Worm (Caenorhabditis elegans): ENCODE measurements around the gene Y105C5B.5.
A peak's percentile ranks its signal among the peaks of the same experiment; 100 is the strongest.

Gene Y105C5B.5

ce11 chrIV:15880114-15880513 lies 20.9 kb downstream of the Y105C5B.5 start:
- no peak for TF ChIP-seq ttx-3 (tag; optimal IDR thresholded peaks at IDR 0.05)
- no peak for TF ChIP-seq npax-4 (tag; optimal IDR thresholded peaks at IDR 0.05)
- no peak for TF ChIP-seq ceh-48 (tag; optimal IDR thresholded peaks at IDR 0.05)
- TF ChIP-seq ceh-14 (tag; optimal IDR thresholded peaks at IDR 0.05): no peak
- no peak for TF ChIP-seq unc-86 (tag; optimal IDR thresholded peaks at IDR 0.05)
- TF ChIP-seq che-1 (tag; optimal IDR thresholded peaks at IDR 0.05): no peak
- TF ChIP-seq lim-6 (tag; optimal IDR thresholded peaks at IDR 0.05): no peak
- no peak for TF ChIP-seq sdc-2 (tag; optimal IDR thresholded peaks at IDR 0.05)
- TF ChIP-seq fax-1 (tag; optimal IDR thresholded peaks at IDR 0.05): no peak
- no peak for TF ChIP-seq hlh-6 (tag; optimal IDR thresholded peaks at IDR 0.05)
- TF ChIP-seq dve-1 (tag; optimal IDR thresholded peaks at IDR 0.05): no peak
- no peak for TF ChIP-seq pros-1 (tag; optimal IDR thresholded peaks at IDR 0.05)

ce11 chrIV:15878262-15878661 lies 22.8 kb downstream of the Y105C5B.5 start:
- TF ChIP-seq eyg-1 (tag; optimal IDR thresholded peaks at IDR 0.05): no peak
- no peak for TF ChIP-seq C08G9.2 (tag; optimal IDR thresholded peaks at IDR 0.05)
- TF ChIP-seq sox-2 (GFP tag; IDR thresholded peaks at IDR 0.05): no peak
- TF ChIP-seq ceh-24 (tag; optimal IDR thresholded peaks at IDR 0.05): no peak
- no peak for TF ChIP-seq pqm-1 (tag; optimal IDR thresholded peaks at IDR 0.05)
- no peak for TF ChIP-seq lin-11 (tag; optimal IDR thresholded peaks at IDR 0.05)
- no peak for TF ChIP-seq tbx-7 (tag; optimal IDR thresholded peaks at IDR 0.05)
- TF ChIP-seq nfya-1 (tag; optimal IDR thresholded peaks at IDR 0.05): peak; percentile 55

DNA sequence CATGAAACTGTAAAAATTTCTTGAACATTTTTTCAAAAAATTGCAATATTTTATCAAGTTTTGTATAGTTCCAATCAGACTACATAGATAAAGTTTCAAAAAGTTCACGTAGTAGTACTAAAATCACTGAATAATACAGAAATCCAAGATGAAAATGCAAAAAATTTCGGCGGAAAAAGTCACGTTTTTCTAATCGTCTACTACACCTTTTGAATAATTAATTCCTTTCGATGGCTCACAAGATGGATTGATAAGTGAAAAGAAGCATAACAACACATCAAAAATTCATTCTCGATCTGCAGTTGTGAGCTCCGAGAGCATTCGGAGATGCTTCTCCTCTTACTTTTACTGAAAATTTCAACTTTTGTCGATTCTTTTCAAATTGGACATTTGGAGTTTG lies 28.4 kb downstream of the Y105C5B.5 start, which contains the start of gene gcy-25:
Gene gcy-25, plus strand, starts transcription at position 301 of the 400 bp plus-strand sequence.
- TF ChIP-seq ama-1 (optimal IDR thresholded peaks at IDR 0.05) (no peak), gmeb-2 (tag; optimal IDR thresholded peaks at IDR 0.05) (no peak), ahr-1 (tag; optimal IDR thresholded peaks at IDR 0.05) (no peak), fax-1 (tag; optimal IDR thresholded peaks at IDR 0.05) (no peak)

DNA sequence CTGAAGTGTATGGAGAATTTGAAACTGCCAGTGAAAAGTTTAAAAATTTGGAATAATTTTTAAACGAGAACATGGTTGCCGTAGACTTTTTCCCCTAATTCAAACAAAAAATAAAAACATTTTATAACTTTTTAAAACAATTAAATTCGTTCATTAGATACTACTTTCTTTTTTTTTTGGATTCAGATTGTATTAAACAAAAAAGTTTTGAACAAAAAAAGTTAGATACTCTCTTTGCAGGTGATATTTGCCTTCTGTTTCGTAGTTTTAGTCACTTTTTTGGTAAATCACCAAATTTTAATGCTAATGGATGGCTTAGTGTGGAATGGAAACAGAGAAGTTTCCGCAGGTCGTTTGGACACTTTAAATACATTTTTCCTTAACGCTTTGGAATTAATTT lies 30.7 kb downstream of the Y105C5B.5 start, which contains the start of gene Y105C5B.1:
Gene Y105C5B.1, plus strand, starts transcription at position 301 of the 400 bp plus-strand sequence.
- no peak for TF ChIP-seq K09A11.1 (tag; optimal IDR thresholded peaks at IDR 0.05; ENCODE audit: insufficient read depth)
- TF ChIP-seq unc-86 (tag; optimal IDR thresholded peaks at IDR 0.05): no peak
- no peak for TF ChIP-seq ahr-1 (tag; optimal IDR thresholded peaks at IDR 0.05)
- no peak for TF ChIP-seq lim-6 (tag; optimal IDR thresholded peaks at IDR 0.05)
- no peak for TF ChIP-seq hlh-6 (tag; optimal IDR thresholded peaks at IDR 0.05)
- no peak for TF ChIP-seq fax-1 (tag; optimal IDR thresholded peaks at IDR 0.05)
- no peak for TF ChIP-seq ref-2 (tag; optimal IDR thresholded peaks at IDR 0.05)

DNA sequence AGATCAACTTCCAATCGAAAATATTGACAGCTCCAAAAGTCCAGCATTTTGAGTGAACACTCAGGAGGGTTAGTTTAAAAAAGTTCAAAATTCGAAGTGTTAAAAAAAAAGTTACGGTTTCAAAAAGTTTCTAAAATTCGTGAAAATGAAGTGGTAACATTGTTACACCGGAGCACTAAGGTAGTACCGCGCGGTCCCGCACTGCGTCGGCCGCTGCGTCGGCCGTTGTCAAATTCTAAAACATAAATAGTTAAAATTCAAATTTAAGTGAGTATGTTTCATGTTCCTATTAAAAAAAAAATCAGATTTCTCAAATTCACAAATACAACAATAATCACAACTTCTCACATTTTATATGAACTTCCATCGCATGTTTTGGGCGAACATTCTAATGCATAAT lies 32.7 kb downstream of the Y105C5B.5 start:
- TF ChIP-seq syd-9 (tag; optimal IDR thresholded peaks at IDR 0.05): no peak
- no peak for TF ChIP-seq C38D4.7 (GFP tag; optimal IDR thresholded peaks at IDR 0.05)
- no peak for TF ChIP-seq hlh-8 (tag; optimal IDR thresholded peaks at IDR 0.05)
- TF ChIP-seq ama-1 (optimal IDR thresholded peaks at IDR 0.05): no peak
- no peak for TF ChIP-seq hlh-30 (tag; optimal IDR thresholded peaks at IDR 0.05; ENCODE audit: insufficient read depth)
- no peak for TF ChIP-seq lin-11 (tag; optimal IDR thresholded peaks at IDR 0.05)
- no peak for TF ChIP-seq ceh-34 (tag; optimal IDR thresholded peaks at IDR 0.05)
- TF ChIP-seq tbx-7 (tag; optimal IDR thresholded peaks at IDR 0.05): no peak
- no peak for TF ChIP-seq eyg-1 (tag; optimal IDR thresholded peaks at IDR 0.05)
- TF ChIP-seq elt-2 (tag; optimal IDR thresholded peaks at IDR 0.05): no peak
- TF ChIP-seq ttx-3 (tag; optimal IDR thresholded peaks at IDR 0.05): no peak
- TF ChIP-seq odd-2 (tag; optimal IDR thresholded peaks at IDR 0.05): no peak
- TF ChIP-seq unc-86 (tag; optimal IDR thresholded peaks at IDR 0.05): no peak
- TF ChIP-seq pax-1 (tag; optimal IDR thresholded peaks at IDR 0.05): no peak
- no peak for TF ChIP-seq che-1 (tag; optimal IDR thresholded peaks at IDR 0.05)

Measured in whole organism, late embryonic.